Fruit fly (Drosophila melanogaster): ENCODE data around the gene Cog4.

The Cog4 gene

DNA sequence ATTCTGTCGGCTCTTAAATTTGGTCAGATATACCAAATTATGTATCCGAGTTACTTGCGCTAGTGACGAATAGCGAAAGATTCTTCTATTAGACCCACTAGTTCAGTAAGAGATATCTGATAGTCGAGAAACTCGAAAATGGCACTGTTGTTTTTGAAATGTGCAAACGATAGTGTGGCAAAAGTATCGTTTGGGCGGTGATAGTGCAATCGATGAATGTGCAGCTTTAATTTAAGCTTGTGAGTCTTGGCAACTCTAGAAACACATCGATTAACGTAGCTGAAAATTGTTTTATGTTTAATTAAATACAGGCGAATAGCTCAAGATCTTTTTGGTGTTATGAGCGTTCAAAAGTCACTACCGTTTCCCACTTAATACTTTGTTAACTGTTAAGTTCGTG lies 51.1 kb downstream of the Cog4 start, which contains the start of gene STUB1 (continued):
- TF ChIP-seq CG2116 (GFP tag; optimal IDR thresholded peaks at IDR 0.05): peak; percentile 65
- TF ChIP-seq mld (GFP tag; IDR thresholded peaks at IDR 0.05; ENCODE audit: partially characterized antibody): peak; percentile 98
- TF ChIP-seq Bteb2 (GFP tag; optimal IDR thresholded peaks at IDR 0.05): peak; percentile 2
- TF ChIP-seq Ptx1 (GFP tag; IDR thresholded peaks at IDR 0.05): no peak
- TF ChIP-seq Dbx (GFP tag; IDR thresholded peaks at IDR 0.05): no peak; the same call in 2 of the 3 replicates
- peak; percentile 28 for TF ChIP-seq CoRest (tag; optimal IDR thresholded peaks at IDR 0.05)
- TF ChIP-seq Hsf (GFP tag; optimal IDR thresholded peaks at IDR 0.05): no peak
- no peak for TF ChIP-seq trh (GFP tag; optimal IDR thresholded peaks at IDR 0.05)
- no peak for TF ChIP-seq emc (GFP tag; optimal IDR thresholded peaks at IDR 0.05)
- TF ChIP-seq CG4617 (GFP tag; optimal IDR thresholded peaks at IDR 0.05; ENCODE audit: borderline replicate concordance): peak; percentile 74
- peak; percentile 55 for TF ChIP-seq Antp (GFP tag; optimal IDR thresholded peaks at IDR 0.05)
- TF ChIP-seq zfh1 (GFP tag; IDR thresholded peaks at IDR 0.05): no peak
- TF ChIP-seq CG9797 (GFP tag; optimal IDR thresholded peaks at IDR 0.05): no peak
- TF ChIP-seq B-H1 (GFP tag; IDR thresholded peaks at IDR 0.05): no peak
- peak; percentile 15 for TF ChIP-seq chn (GFP tag; optimal IDR thresholded peaks at IDR 0.05)
- peak; percentile 25 for TF ChIP-seq Ets65A (GFP tag)
- TF ChIP-seq onecut (GFP tag; IDR thresholded peaks at IDR 0.05): peak; percentile 51
- peak; percentile 97 for TF ChIP-seq Doc3 (GFP tag; IDR thresholded peaks at IDR 0.05; ENCODE audit: partially characterized antibody)
- TF ChIP-seq stwl (tag; optimal IDR thresholded peaks at IDR 0.05): peak; percentile 53
- peak; percentile 91 for TF ChIP-seq MBD-R2 (GFP tag; IDR thresholded peaks at IDR 0.05)
- no peak for TF ChIP-seq Lpt (GFP tag; optimal IDR thresholded peaks at IDR 0.05)
- no peak; the same call in 2 of the 3 replicates for TF ChIP-seq ci (GFP tag; IDR thresholded peaks at IDR 0.05)
- peak; percentile 3 for TF ChIP-seq gfzf (GFP tag; optimal IDR thresholded peaks at IDR 0.05)
- no peak for TF ChIP-seq CG6683 (GFP tag; optimal IDR thresholded peaks at IDR 0.05)
- TF ChIP-seq CG6272 (GFP tag; IDR thresholded peaks at IDR 0.05): peak; percentile 31; the same call in 1 of the 2 replicates
- no peak for TF ChIP-seq z (GFP tag; IDR thresholded peaks at IDR 0.05)
- peak; percentile 93 for TF ChIP-seq ato (GFP tag; IDR thresholded peaks at IDR 0.05; ENCODE audit: partially characterized antibody)
- no peak for TF ChIP-seq CG6254 (GFP tag; optimal IDR thresholded peaks at IDR 0.05)
- TF ChIP-seq CG1603 (tag; optimal IDR thresholded peaks at IDR 0.05): peak; percentile 88
- TF ChIP-seq E2f2 (GFP tag; IDR thresholded peaks at IDR 0.05): peak; percentile 87
- TF ChIP-seq ERR (GFP tag; optimal IDR thresholded peaks at IDR 0.05): peak; percentile 19
- TF ChIP-seq Elba2 (GFP tag; optimal IDR thresholded peaks at IDR 0.05): no peak
- no peak for TF ChIP-seq Fer3 (tag; optimal IDR thresholded peaks at IDR 0.05)
- no peak for TF ChIP-seq CG7271 (tag; optimal IDR thresholded peaks at IDR 0.05)
- no peak for TF ChIP-seq ac (GFP tag; optimal IDR thresholded peaks at IDR 0.05)
- TF ChIP-seq CG1024 (GFP tag; IDR thresholded peaks at IDR 0.05): no peak
- TF ChIP-seq E2f1 (GFP tag; IDR thresholded peaks at IDR 0.05): no peak
- peak; percentile 99 for TF ChIP-seq CG6791 (GFP tag; IDR thresholded peaks at IDR 0.05; ENCODE audit: partially characterized antibody)
- no peak for TF ChIP-seq CG18476 (GFP tag; optimal IDR thresholded peaks at IDR 0.05)
- TF ChIP-seq Neu2 (GFP tag; optimal IDR thresholded peaks at IDR 0.05; ENCODE audit: borderline replicate concordance): no peak
- TF ChIP-seq Gug (GFP tag; IDR thresholded peaks at IDR 0.05): peak; percentile 57; the same call in 1 of the 4 replicates
- no peak for TF ChIP-seq tio (GFP tag; optimal IDR thresholded peaks at IDR 0.05)
- no peak for TF ChIP-seq D19B (GFP tag; optimal IDR thresholded peaks at IDR 0.05)
- no peak for TF ChIP-seq cg (GFP tag; optimal IDR thresholded peaks at IDR 0.05)
- TF ChIP-seq tna (GFP tag; IDR thresholded peaks at IDR 0.05; ENCODE audit: partially characterized antibody): peak; percentile 97
- TF ChIP-seq amos (GFP tag; IDR thresholded peaks at IDR 0.05; ENCODE audit: partially characterized antibody): peak; percentile 98; the same call in 1 of the 2 replicates
- TF ChIP-seq repo (GFP tag; optimal IDR thresholded peaks at IDR 0.05): peak; percentile 8
- TF ChIP-seq CG13624 (GFP tag; optimal IDR thresholded peaks at IDR 0.05): peak; percentile 52
- TF ChIP-seq crc (GFP tag; optimal IDR thresholded peaks at IDR 0.05): no peak
- no peak for TF ChIP-seq CG17568 (GFP tag; optimal IDR thresholded peaks at IDR 0.05)
- TF ChIP-seq PHDP (tag; optimal IDR thresholded peaks at IDR 0.05): no peak

All from whole organism, embryonic.